Worm (Caenorhabditis elegans) whole organism, L2 larva: ENCODE data around the gene peb-1.

ENCODE experiments used
- ama-1 ChIP-seq: fragments of 150-350 bp; optimal IDR thresholded peaks from 2 replicates; lab custom pipeline; 2018; ENCODE audit warnings: inconsistent platforms
- elt-1 ChIP-seq: fragments of 150-350 bp; optimal IDR thresholded peaks from 2 replicates; lab custom pipeline; 2014; ENCODE audit warnings: missing biosample characterization, missing genetic modification characterization
- mdl-1 ChIP-seq, 2 experiments: fragments of 150-350 bp in 1 of 2; sonication (generic microtip) in 1 of 2; optimal IDR thresholded peaks; 2 replicates each; lab custom pipeline; 2017; ENCODE audit warnings: missing biosample characterization in 2 of 2, missing genetic modification characterization in 2 of 2
- nhr-12 ChIP-seq: fragments of 150-350 bp; optimal IDR thresholded peaks from 2 replicates; lab custom pipeline; 2014; ENCODE audit warnings: missing biosample characterization, missing genetic modification characterization
- nhr-129 ChIP-seq: fragments of 150-350 bp; optimal IDR thresholded peaks from 2 replicates; lab custom pipeline; 2014; ENCODE audit warnings: missing biosample characterization, missing genetic modification characterization
- nhr-25 ChIP-seq: fragments of 150-350 bp; sonication (generic microtip); optimal IDR thresholded peaks from 3 replicates; lab custom pipeline; 2014; ENCODE audit warnings: missing biosample characterization, missing genetic modification characterization
- nhr-77 ChIP-seq: fragments of 150-350 bp; optimal IDR thresholded peaks from 2 replicates; lab custom pipeline; 2014; ENCODE audit warnings: missing biosample characterization, missing genetic modification characterization
- peb-1 ChIP-seq: fragments of 150-350 bp; optimal IDR thresholded peaks from 2 replicates; lab custom pipeline; 2014; ENCODE audit warnings: missing biosample characterization, missing genetic modification characterization
- unc-39 ChIP-seq: fragments of 150-350 bp; optimal IDR thresholded peaks from 2 replicates; lab custom pipeline; 2014; ENCODE audit warnings: missing biosample characterization, missing genetic modification characterization
- ztf-1 ChIP-seq: fragments of 200-800 bp; sonication (Bioruptor generic); conservative IDR thresholded peaks from 2 replicates; pipeline ENCODE4 v1.3.6; 2022; ENCODE audit warnings: missing genetic modification characterization, missing compliant biosample characterization
- ztf-11 ChIP-seq: sonication (generic microtip); optimal IDR thresholded peaks from 2 replicates; lab custom pipeline; 2017; ENCODE audit warnings: missing biosample characterization, missing genetic modification characterization
- ztf-4 ChIP-seq: fragments of 150-350 bp; optimal IDR thresholded peaks from 2 replicates; lab custom pipeline; 2014; ENCODE audit warnings: missing biosample characterization, missing genetic modification characterization

ce11 chrX:2258001-2258400 lies 47.1 kb downstream of the peb-1 start, which contains the start of gene crn-4:
- TF ChIP-seq unc-39 (tag; lab: Kevin White, UChicago) (no peak), nhr-129 (tag; lab: Kevin White, UChicago) (no peak), elt-1 (tag; lab: Kevin White, UChicago) (no peak), ama-1 (no peak), nhr-12 (tag; lab: Kevin White, UChicago) (no peak), peb-1 (no peak), nhr-77 (no peak), ztf-11 (tag; lab: Kevin White, UChicago) (no peak), mdl-1 (tag; optimal IDR thresholded peaks at IDR 0.05; lab: Kevin White, UChicago) (no peak), nhr-25 (tag; lab: Kevin White, UChicago) (no peak), ztf-1 (no peak), ztf-4 (tag; lab: Kevin White, UChicago) (no peak)
